Worm (Caenorhabditis elegans) whole organism, L3 larva: ENCODE data around the gene ctsa-2.

Experiments used
- ZK546.5 ChIP-seq: sonication (generic microtip); optimal IDR thresholded peaks from 2 replicates; lab custom pipeline; 2017; ENCODE audit warnings: missing biosample characterization, missing genetic modification characterization
- aly-2 ChIP-seq: fragments of 150-350 bp; optimal IDR thresholded peaks from 2 replicates; lab custom pipeline; 2014; ENCODE audit warnings: missing biosample characterization, missing genetic modification characterization
- ama-1 ChIP-seq: fragments of 150-350 bp; optimal IDR thresholded peaks from 2 replicates; lab custom pipeline; 2018
- ceh-16 ChIP-seq: sonication (generic microtip); optimal IDR thresholded peaks from 2 replicates; lab custom pipeline; 2017; ENCODE audit warnings: missing biosample characterization, missing genetic modification characterization
- ceh-28 ChIP-seq: fragments of 150-350 bp; optimal IDR thresholded peaks from 2 replicates; lab custom pipeline; 2014; ENCODE audit warnings: missing biosample characterization, missing genetic modification reagents, missing genetic modification characterization
- ceh-9 ChIP-seq: sonication (generic microtip); optimal IDR thresholded peaks from 2 replicates; lab custom pipeline; 2018; ENCODE audit warnings: missing biosample characterization, missing genetic modification characterization
- daf-12 ChIP-seq: fragments of 150-350 bp; optimal IDR thresholded peaks from 2 replicates; lab custom pipeline; 2014; ENCODE audit warnings: missing biosample characterization, missing genetic modification reagents, missing genetic modification characterization
- egl-27 ChIP-seq: sonication (generic microtip); optimal IDR thresholded peaks from 4 replicates; lab custom pipeline; 2017; ENCODE audit warnings: missing biosample characterization, missing genetic modification reagents, missing genetic modification characterization
- egl-5 ChIP-seq: fragments of 150-350 bp; optimal IDR thresholded peaks from 2 replicates; lab custom pipeline; 2017; ENCODE audit warnings: missing biosample characterization, missing genetic modification reagents, missing genetic modification characterization, inconsistent platforms
- elt-1 ChIP-seq: fragments of 150-350 bp; optimal IDR thresholded peaks from 2 replicates; lab custom pipeline; 2014; ENCODE audit warnings: missing biosample characterization, missing genetic modification characterization
- elt-2 ChIP-seq: sonication (generic microtip); optimal IDR thresholded peaks from 2 replicates; lab custom pipeline; 2016; ENCODE audit warnings: missing genetic modification reagents, mild to moderate bottlenecking, missing genetic modification characterization, missing compliant biosample characterization
- elt-3 ChIP-seq, 3 experiments: fragments of 150-350 bp in 1 of 3; sonication (generic microtip) in 2 of 3; optimal IDR thresholded peaks; 2 replicates in 2 of 3; 4 replicates in 1 of 3; lab custom pipeline; 2014 to 2017; ENCODE audit warnings: missing biosample characterization in 3 of 3, missing genetic modification characterization in 3 of 3
- eor-1 ChIP-seq, 2 experiments: fragments of 150-350 bp; optimal IDR thresholded peaks; 2 replicates each; lab custom pipeline; 2014 to 2018; ENCODE audit warnings: missing biosample characterization in 2 of 2, missing genetic modification characterization in 2 of 2
- fkh-10 ChIP-seq: sonication (generic microtip); optimal IDR thresholded peaks from 2 replicates; lab custom pipeline; 2017; ENCODE audit warnings: missing biosample characterization, missing genetic modification reagents, missing genetic modification characterization
- fos-1 ChIP-seq: fragments of 150-350 bp; optimal IDR thresholded peaks from 2 replicates; lab custom pipeline; 2014; ENCODE audit warnings: missing biosample characterization, missing genetic modification characterization
- hmg-11 ChIP-seq: sonication (generic microtip); optimal IDR thresholded peaks from 2 replicates; lab custom pipeline; 2016; ENCODE audit warnings: missing genetic modification characterization, missing compliant biosample characterization
- jun-1 ChIP-seq: fragments of 150-350 bp; optimal IDR thresholded peaks from 2 replicates; lab custom pipeline; 2014; ENCODE audit warnings: missing biosample characterization, missing genetic modification reagents, missing genetic modification characterization
- lin-15B ChIP-seq: fragments of 150-350 bp; optimal IDR thresholded peaks from 2 replicates; lab custom pipeline; 2014; ENCODE audit warnings: missing biosample characterization, missing genetic modification characterization
- mdl-1 ChIP-seq: fragments of 150-350 bp; optimal IDR thresholded peaks from 2 replicates; lab custom pipeline; 2014; ENCODE audit warnings: missing biosample characterization, missing genetic modification characterization
- nfya-1 ChIP-seq: sonication (generic microtip); optimal IDR thresholded peaks from 2 replicates; lab custom pipeline; 2017; ENCODE audit warnings: missing genetic modification characterization, mild to moderate bottlenecking, missing compliant biosample characterization, antibody characterized with exemption, moderate library complexity; ENCODE audit not compliant: insufficient read depth
- nhr-12 ChIP-seq: fragments of 150-350 bp; optimal IDR thresholded peaks from 2 replicates; lab custom pipeline; 2014; ENCODE audit warnings: missing biosample characterization, missing genetic modification characterization
- nhr-23 ChIP-seq: fragments of 150-350 bp; optimal IDR thresholded peaks from 2 replicates; lab custom pipeline; 2014; ENCODE audit warnings: missing biosample characterization, missing genetic modification reagents, missing genetic modification characterization
- nhr-237 ChIP-seq: fragments of 150-350 bp; optimal IDR thresholded peaks from 2 replicates; lab custom pipeline; 2014; ENCODE audit warnings: missing biosample characterization, missing genetic modification characterization
- nhr-25 ChIP-seq: sonication (generic microtip); optimal IDR thresholded peaks from 2 replicates; lab custom pipeline; 2017; ENCODE audit warnings: missing biosample characterization, missing genetic modification characterization
- nhr-43 ChIP-seq: sonication (generic microtip); optimal IDR thresholded peaks from 2 replicates; lab custom pipeline; 2016; ENCODE audit warnings: mild to moderate bottlenecking, missing genetic modification characterization, missing compliant biosample characterization; ENCODE audit not compliant: poor library complexity, severe bottlenecking
- nhr-77 ChIP-seq: fragments of 150-350 bp; optimal IDR thresholded peaks from 2 replicates; lab custom pipeline; 2014; ENCODE audit warnings: missing biosample characterization, missing genetic modification characterization
- pha-4 ChIP-seq: fragments of 150-350 bp; optimal IDR thresholded peaks from 2 replicates; lab custom pipeline; 2014; ENCODE audit warnings: missing biosample characterization, missing genetic modification reagents, missing genetic modification characterization
- pqm-1 ChIP-seq: fragments of 150-350 bp; optimal IDR thresholded peaks from 2 replicates; lab custom pipeline; 2017; ENCODE audit warnings: missing biosample characterization, missing genetic modification characterization, inconsistent platforms
- sea-2 ChIP-seq: fragments of 150-350 bp; sonication (generic microtip); optimal IDR thresholded peaks from 4 replicates; lab custom pipeline; 2014; ENCODE audit warnings: missing biosample characterization, missing genetic modification reagents, missing genetic modification characterization
- skn-1 ChIP-seq: fragments of 150-350 bp; optimal IDR thresholded peaks from 2 replicates; lab custom pipeline; 2014; ENCODE audit warnings: missing biosample characterization, missing genetic modification characterization
- snpc-4 ChIP-seq: fragments of 150-350 bp; optimal IDR thresholded peaks from 2 replicates; lab custom pipeline; 2014; ENCODE audit warnings: missing biosample characterization, missing genetic modification characterization
- tbx-2 ChIP-seq: sonication (generic microtip); optimal IDR thresholded peaks from 2 replicates; lab custom pipeline; 2016; ENCODE audit warnings: mild to moderate bottlenecking, missing genetic modification characterization, missing compliant biosample characterization
- zag-1 ChIP-seq: fragments of 150-350 bp; optimal IDR thresholded peaks from 2 replicates; lab custom pipeline; 2014; ENCODE audit warnings: missing biosample characterization, missing genetic modification characterization
- ztf-11 ChIP-seq: fragments of 150-350 bp; optimal IDR thresholded peaks from 2 replicates; lab custom pipeline; 2014; ENCODE audit warnings: missing biosample characterization, missing genetic modification characterization
- ztf-4 ChIP-seq: fragments of 150-350 bp; optimal IDR thresholded peaks from 2 replicates; lab custom pipeline; 2014; ENCODE audit warnings: missing biosample characterization, missing genetic modification characterization

ctsa-2 gene

ce11 chrX:6433688-6434087 is 3.3 kb upstream of the ctsa-2 start, which contains the start of gene K10C2.2:
Gene K10C2.2, minus strand, starts transcription at chrX:6433788.
- TF ChIP-seq nhr-12 (tag; lab: Kevin White, UChicago) = no peak
- no peak for TF ChIP-seq jun-1 (tag; lab: Kevin White, UChicago)
- TF ChIP-seq egl-27 (tag; lab: Kevin White, UChicago) = no peak
- TF ChIP-seq ceh-9 = no peak
- TF ChIP-seq ZK546.5 (tag; lab: Kevin White, UChicago) = no peak
- TF ChIP-seq mdl-1 = no peak
- no peak for TF ChIP-seq snpc-4
- no peak for TF ChIP-seq ceh-16 (tag; lab: Kevin White, UChicago)
- TF ChIP-seq fkh-10 = no peak
- TF ChIP-seq pqm-1 (tag; lab: Kevin White, UChicago) = no peak
- no peak for TF ChIP-seq tbx-2 (tag; lab: Kevin White, UChicago)
- TF ChIP-seq nhr-77 (tag; lab: Kevin White, UChicago) = no peak
- TF ChIP-seq fos-1 = no peak
- TF ChIP-seq ceh-28 = no peak
- no peak for TF ChIP-seq pha-4 (tag; lab: Kevin White, UChicago)
- no peak for TF ChIP-seq nhr-237
- TF ChIP-seq zag-1 (tag; lab: Kevin White, UChicago) = no peak
- TF ChIP-seq sea-2 (GFP tag; lab: Kevin White, UChicago) = no peak
- TF ChIP-seq eor-1 (tag; optimal IDR thresholded peaks at IDR 0.05; lab: Kevin White, UChicago) = no peak
- no peak for TF ChIP-seq aly-2 (tag; lab: Kevin White, UChicago)

- TF ChIP-seq elt-2 (tag; lab: Kevin White, UChicago) (peak; percentile 85), hmg-11 (tag; lab: Kevin White, UChicago) (no peak), nhr-25 (tag; lab: Kevin White, UChicago) (no peak), ama-1 (lab: Kevin White, UChicago) (no peak), lin-15B (no peak), pqm-1 (tag; lab: Kevin White, UChicago) (peak; percentile 84), ceh-28 (no peak), nhr-43 (tag; lab: Kevin White, UChicago) (no peak), pha-4 (tag; lab: Kevin White, UChicago) (no peak)
Measured at ce11 chrX:6429552-6429951, 858 bp downstream of the ctsa-2 start.

ce11 chrX:6427147-6427546 is 3.3 kb downstream of the ctsa-2 start:
- no peak for TF ChIP-seq ZK546.5 (tag; lab: Kevin White, UChicago)
- peak; percentile 97 for TF ChIP-seq pqm-1 (tag; lab: Kevin White, UChicago)
- no peak for TF ChIP-seq elt-1 (tag; lab: Kevin White, UChicago)
- peak; percentile 95 for TF ChIP-seq elt-2 (tag; lab: Kevin White, UChicago)
- peak; percentile 36 for TF ChIP-seq skn-1 (tag; lab: Kevin White, UChicago)
- TF ChIP-seq snpc-4 = no peak
- TF ChIP-seq nhr-77 (tag; lab: Kevin White, UChicago) = no peak
- TF ChIP-seq zag-1 (tag; lab: Kevin White, UChicago) = no peak
- TF ChIP-seq, all 47 proteins: peak for 3

- TF ChIP-seq eor-1 (tag; optimal IDR thresholded peaks at IDR 0.05; lab: Kevin White, UChicago) (no peak), ztf-11 (tag; lab: Kevin White, UChicago) (no peak), skn-1 (tag; lab: Kevin White, UChicago) (no peak), fos-1 (no peak), pha-4 (tag; lab: Kevin White, UChicago) (no peak)
Measured at ce11 chrX:6420681-6421080, 9.7 kb downstream of the ctsa-2 start, which contains the start of gene K10C2.12. Gene K10C2.12, minus strand, starts transcription at chrX:6420781.

- TF ChIP-seq nhr-23 (tag; lab: Kevin White, UChicago) (no peak), hmg-11 (tag; lab: Kevin White, UChicago) (no peak), pha-4 (tag; lab: Kevin White, UChicago) (no peak), daf-12 (tag; lab: Kevin White, UChicago) (no peak), pqm-1 (tag; lab: Kevin White, UChicago) (no peak), elt-3 (tag; optimal IDR thresholded peaks at IDR 0.05; lab: Kevin White, UChicago) (no peak), egl-5 (no peak), ztf-11 (tag; lab: Kevin White, UChicago) (no peak), nfya-1 (no peak), ZK546.5 (tag; lab: Kevin White, UChicago) (no peak), ztf-4 (tag; lab: Kevin White, UChicago) (no peak), tbx-2 (tag; lab: Kevin White, UChicago) (no peak), skn-1 (tag; lab: Kevin White, UChicago) (no peak), lin-15B (no peak)
Measured at ce11 chrX:6419113-6419512, 11.3 kb downstream of the ctsa-2 start.
